Worm (Caenorhabditis elegans): ENCODE data around the gene grd-5.

ce11 chrV:8594105-8594964 is 24.5 kb upstream of the grd-5 start, which contains the start of gene tag-196:
- TF ChIP-seq fos-1 (tag; optimal IDR thresholded peaks at IDR 0.05) (no peak), lin-13 (GFP tag; optimal IDR thresholded peaks at IDR 0.05) (no peak), nhr-11 (tag; optimal IDR thresholded peaks at IDR 0.05) (no peak), nhr-12 (tag; optimal IDR thresholded peaks at IDR 0.05) (no peak)

All from whole organism, L2 larva.